Fruit fly (Drosophila melanogaster) S2 (cell line): ENCODE results near the gene CG13998.

Source experiments
- CG8478 ChIP-seq: fragments of >200 bp; optimal IDR thresholded peaks from 2 replicates; lab custom pipeline; 2018
- CTCF ChIP-seq, 2 experiments: fragments of >200 bp; optimal IDR thresholded peaks; 2 replicates each; lab custom pipeline; 2018

dm6 chr2L:5969559-5969958 lies 12.9 kb upstream of the CG13998 start, which contains the start of gene Ucp4B:
- no peak for TF ChIP-seq CTCF (optimal IDR thresholded peaks at IDR 0.05; lab: Kevin White, UChicago)
- TF ChIP-seq CG8478 (lab: Kevin White, UChicago) = no peak
